Fruit fly (Drosophila melanogaster): ENCODE measurements around the gene Cyfip.

Gene Cyfip

dm6 chr3R:15330472-15330871 lies 2.6 kb upstream of the Cyfip start, which contains the start of gene mRpL9:
Gene mRpL9, plus strand, starts transcription at chr3R:15330738.
- peak; percentile 26 for TF ChIP-seq CG31627 (GFP tag; optimal IDR thresholded peaks at IDR 0.05)
- TF ChIP-seq fkh (GFP tag; optimal IDR thresholded peaks at IDR 0.05) = no peak
- no peak for TF ChIP-seq CG6276 (GFP tag; optimal IDR thresholded peaks at IDR 0.05)
- no peak for TF ChIP-seq Hr39 (GFP tag; optimal IDR thresholded peaks at IDR 0.05)
- peak; percentile 33 for TF ChIP-seq cyc (GFP tag; optimal IDR thresholded peaks at IDR 0.05)
- peak; percentile 31 for TF ChIP-seq CG3032 (tag; optimal IDR thresholded peaks at IDR 0.05)
- TF ChIP-seq CG10631 (GFP tag; optimal IDR thresholded peaks at IDR 0.05) = no peak
- no peak for TF ChIP-seq CG11762 (GFP tag; optimal IDR thresholded peaks at IDR 0.05; ENCODE audit: insufficient read depth)
- TF ChIP-seq OdsH (GFP tag; optimal IDR thresholded peaks at IDR 0.05) = no peak
- TF ChIP-seq CG16779 (tag; optimal IDR thresholded peaks at IDR 0.05) = no peak
- peak; percentile 40 for TF ChIP-seq esn (GFP tag; optimal IDR thresholded peaks at IDR 0.05)
- TF ChIP-seq CG6792 (GFP tag; optimal IDR thresholded peaks at IDR 0.05) = no peak
- TF ChIP-seq CG15336 (GFP tag; IDR thresholded peaks at IDR 0.05) = no peak

- TF ChIP-seq Blimp-1 (GFP tag; optimal IDR thresholded peaks at IDR 0.05) = no peak
- no peak for TF ChIP-seq CG6854 (GFP tag; optimal IDR thresholded peaks at IDR 0.05)
- TF ChIP-seq CG8632 (GFP tag; optimal IDR thresholded peaks at IDR 0.05) = no peak
- TF ChIP-seq Hr4 (GFP tag; optimal IDR thresholded peaks at IDR 0.05) = no peak
- TF ChIP-seq CG6276 (GFP tag; optimal IDR thresholded peaks at IDR 0.05) = no peak
- TF ChIP-seq Eip78C (GFP tag) = no peak
- TF ChIP-seq Eip75B (GFP tag; optimal IDR thresholded peaks at IDR 0.05) = no peak
- TF ChIP-seq cyc (GFP tag; optimal IDR thresholded peaks at IDR 0.05) = no peak
These were observed 6.0 kb downstream of the Cyfip start for dm6 chr3R:15339111-15339510.

dm6 chr3R:15340052-15340732 lies 7.1 kb downstream of the Cyfip start, which contains the start of gene SerRS-m:
Gene SerRS-m, plus strand, starts transcription at chr3R:15340667.
- peak; percentile 2 for TF ChIP-seq esn (GFP tag; optimal IDR thresholded peaks at IDR 0.05)
- TF ChIP-seq fd85E (GFP tag; optimal IDR thresholded peaks at IDR 0.05) = no peak

- TF ChIP-seq CG6808 (GFP tag; optimal IDR thresholded peaks at IDR 0.05) = no peak
- TF ChIP-seq fd59A (GFP tag; optimal IDR thresholded peaks at IDR 0.05) = no peak
- no peak for TF ChIP-seq CG8632 (GFP tag; optimal IDR thresholded peaks at IDR 0.05)
- TF ChIP-seq lz (GFP tag; optimal IDR thresholded peaks at IDR 0.05) = no peak
- TF ChIP-seq CG6163 (GFP tag; IDR thresholded peaks at IDR 0.05) = no peak
- no peak for TF ChIP-seq Smox (GFP tag; optimal IDR thresholded peaks at IDR 0.05)
- no peak for TF ChIP-seq CG3032 (tag; optimal IDR thresholded peaks at IDR 0.05)
- TF ChIP-seq Gug (GFP tag; IDR thresholded peaks at IDR 0.05) = peak; percentile 36; the same call in 1 of the 2 replicates
- TF ChIP-seq CG11294 (GFP tag; IDR thresholded peaks at IDR 0.05) = peak; percentile 21; the same call in 1 of the 2 replicates
- TF ChIP-seq Sox102F (GFP tag; optimal IDR thresholded peaks at IDR 0.05) = no peak
- TF ChIP-seq CG34406 (GFP tag; optimal IDR thresholded peaks at IDR 0.05) = no peak
- no peak for TF ChIP-seq Eip93F (GFP tag; optimal IDR thresholded peaks at IDR 0.05)
- TF ChIP-seq salr (GFP tag; optimal IDR thresholded peaks at IDR 0.05) = no peak
- TF ChIP-seq Sox14 (GFP tag; optimal IDR thresholded peaks at IDR 0.05) = no peak
- no peak for TF ChIP-seq CG11902 (GFP tag; optimal IDR thresholded peaks at IDR 0.05)
- no peak for TF ChIP-seq fkh (GFP tag; optimal IDR thresholded peaks at IDR 0.05)
- TF ChIP-seq CG10631 (GFP tag; optimal IDR thresholded peaks at IDR 0.05) = no peak
- TF ChIP-seq svp (GFP tag) = peak; percentile 71
- TF ChIP-seq CG15336 (GFP tag; IDR thresholded peaks at IDR 0.05) = peak; percentile 57
- peak; percentile 75 for TF ChIP-seq Blimp-1 (GFP tag; optimal IDR thresholded peaks at IDR 0.05)
- TF ChIP-seq CG31627 (GFP tag; optimal IDR thresholded peaks at IDR 0.05) = peak; percentile 11
- peak; percentile 51; the same call in 2 of the 3 replicates for TF ChIP-seq eg (GFP tag; IDR thresholded peaks at IDR 0.05)
These were observed 9.4 kb downstream of the Cyfip start for dm6 chr3R:15342432-15342925.
